Worm (Caenorhabditis elegans) whole organism, L4 larva: Measurements from ENCODE around the gene tni-3.
A peak's percentile ranks its signal among the peaks of the same experiment; 100 is the strongest.

Experiments
- D1046.2 ChIP-seq: fragments of 200-800 bp; sonication (Bioruptor generic); IDR thresholded peaks from 2 replicates; pipeline ENCODE4 v1.3.6; 2022; ENCODE audit warnings: missing genetic modification characterization, missing compliant biosample characterization
- F26F4.8 ChIP-seq: fragments of 200-800 bp; sonication (Bioruptor generic); conservative IDR thresholded peaks from 2 replicates; pipeline ENCODE4 v1.3.6; 2022; ENCODE audit warnings: missing genetic modification characterization, missing compliant biosample characterization
- Y48G9A.11 ChIP-seq: fragments of 200-800 bp; sonication (Bioruptor generic); IDR thresholded peaks from 2 replicates; pipeline ENCODE4 v1.3.6; 2022; ENCODE audit warnings: missing genetic modification reagents, missing genetic modification characterization, missing compliant biosample characterization
- aha-1 ChIP-seq: fragments of 150-350 bp; peaks from one replicate; lab custom pipeline; 2014; ENCODE audit warnings: missing biosample characterization, missing genetic modification characterization
- ama-1 ChIP-seq: fragments of 150-350 bp; optimal IDR thresholded peaks from 2 replicates; lab custom pipeline; 2014; ENCODE audit warnings: inconsistent platforms, mixed read lengths
- ceh-20 ChIP-seq: fragments of 200-800 bp; sonication (Bioruptor generic); IDR thresholded peaks from 2 replicates; pipeline ENCODE4 v1.3.6; 2022; ENCODE audit warnings: missing genetic modification reagents, missing genetic modification characterization, missing compliant biosample characterization
- ceh-44 ChIP-seq: fragments of 200-800 bp; sonication (Bioruptor generic); IDR thresholded peaks from 2 replicates; pipeline ENCODE4 v1.3.6; 2022; ENCODE audit warnings: missing genetic modification reagents, missing genetic modification characterization, missing compliant biosample characterization
- ceh-62 ChIP-seq: sonication (generic microtip); optimal IDR thresholded peaks from 2 replicates; lab custom pipeline; 2017; ENCODE audit warnings: missing biosample characterization, missing genetic modification characterization
- ces-1 ChIP-seq: fragments of 150-350 bp; sonication (generic microtip); optimal IDR thresholded peaks from 4 replicates; lab custom pipeline; 2014; ENCODE audit warnings: missing biosample characterization, missing genetic modification reagents, missing genetic modification characterization
- cey-2 ChIP-seq: sonication (generic microtip); optimal IDR thresholded peaks from 3 replicates; lab custom pipeline; 2017; ENCODE audit warnings: missing genetic modification characterization, mild to moderate bottlenecking, missing compliant biosample characterization, antibody characterized with exemption, borderline replicate concordance; ENCODE audit not compliant: insufficient read depth
- ctbp-1 ChIP-seq: fragments of 200-800 bp; sonication (Bioruptor generic); IDR thresholded peaks from 2 replicates; pipeline ENCODE4 v1.3.6; 2022; ENCODE audit warnings: missing genetic modification reagents, missing genetic modification characterization, missing compliant biosample characterization
- daf-12 ChIP-seq: fragments of 150-350 bp; optimal IDR thresholded peaks from 2 replicates; lab custom pipeline; 2014; ENCODE audit warnings: missing biosample characterization, missing genetic modification reagents, missing genetic modification characterization
- daf-16 ChIP-seq, 3 experiments: sonication (generic microtip); optimal IDR thresholded peaks; 2 replicates each; lab custom pipeline; 2016 to 2017; ENCODE audit warnings: missing genetic modification characterization in 3 of 3, missing genetic modification reagents in 3 of 3, mild to moderate bottlenecking in 2 of 3, missing compliant biosample characterization in 2 of 3, missing biosample characterization in 1 of 3, moderate library complexity in 1 of 3
- duxl-1 ChIP-seq: sonication (generic microtip); optimal IDR thresholded peaks from 2 replicates; lab custom pipeline; 2016; ENCODE audit warnings: mild to moderate bottlenecking, missing genetic modification characterization, moderate library complexity, missing compliant biosample characterization; ENCODE audit not compliant: poor library complexity
- hif-1 ChIP-seq, 2 experiments: sonication (generic microtip); optimal IDR thresholded peaks; 2 replicates each; lab custom pipeline; 2016 to 2017; ENCODE audit warnings: missing compliant biosample characterization in 2 of 2, missing genetic modification characterization in 2 of 2, missing genetic modification reagents in 2 of 2, missing genotype in 2 of 2, mild to moderate bottlenecking in 1 of 2
- hmg-1.1 ChIP-seq: fragments of 200-800 bp; sonication (Bioruptor generic); IDR thresholded peaks from 2 replicates; pipeline ENCODE4 v1.3.6; 2022; ENCODE audit warnings: missing genetic modification reagents, missing genetic modification characterization, missing compliant biosample characterization
- lim-7 ChIP-seq: fragments of 200-800 bp; sonication (Bioruptor generic); IDR thresholded peaks from 2 replicates; pipeline ENCODE4 v1.3.6; 2022; ENCODE audit warnings: missing genetic modification characterization, missing compliant biosample characterization
- lin-29 ChIP-seq: fragments of 200-800 bp; sonication (Bioruptor generic); IDR thresholded peaks from 2 replicates; pipeline ENCODE4 v1.3.6; 2022; ENCODE audit warnings: missing genetic modification reagents, missing genetic modification characterization, missing compliant biosample characterization
- lin-39 ChIP-seq: fragments of 150-350 bp; optimal IDR thresholded peaks from 2 replicates; lab custom pipeline; 2014; ENCODE audit warnings: missing biosample characterization, missing genetic modification reagents, missing genetic modification characterization
- lsy-2 ChIP-seq, 2 experiments: fragments of 150-350 bp in 1 of 2; sonication (generic microtip) in 1 of 2; optimal IDR thresholded peaks; 2 replicates each; lab custom pipeline; 2014 to 2017; ENCODE audit warnings: missing biosample characterization in 2 of 2, missing genetic modification characterization in 2 of 2
- madf-5 ChIP-seq, 2 experiments: fragments of 200-800 bp; sonication (Bioruptor generic); IDR thresholded peaks; 2 replicates each; pipeline ENCODE4 v1.3.6; 2022; ENCODE audit warnings: missing compliant biosample characterization in 2 of 2, missing genetic modification characterization in 2 of 2
- madf-9 ChIP-seq: fragments of 200-800 bp; sonication (Bioruptor generic); conservative IDR thresholded peaks from 2 replicates; pipeline ENCODE4 v1.3.6; 2022; ENCODE audit warnings: missing genetic modification reagents, missing genetic modification characterization, missing compliant biosample characterization
- mxl-3 ChIP-seq: fragments of 200-800 bp; sonication (Bioruptor generic); optimal IDR thresholded peaks from 2 replicates; lab custom pipeline; 2018; ENCODE audit warnings: mild to moderate bottlenecking, missing genetic modification characterization, missing compliant biosample characterization
- nhr-102 ChIP-seq: sonication (generic microtip); optimal IDR thresholded peaks from 2 replicates; lab custom pipeline; 2016; ENCODE audit warnings: mild to moderate bottlenecking, missing genetic modification characterization, moderate library complexity, missing compliant biosample characterization
- nhr-111 ChIP-seq: fragments of 200-800 bp; sonication (Bioruptor generic); optimal IDR thresholded peaks from 2 replicates; lab custom pipeline; 2018; ENCODE audit warnings: mild to moderate bottlenecking, missing genetic modification characterization, missing compliant biosample characterization
- nhr-28 ChIP-seq: fragments of 150-350 bp; optimal IDR thresholded peaks from 2 replicates; lab custom pipeline; 2014; ENCODE audit warnings: missing biosample characterization, missing genetic modification characterization
- nhr-42 ChIP-seq: fragments of 200-800 bp; sonication (Bioruptor generic); IDR thresholded peaks from 2 replicates; pipeline ENCODE4 v1.3.6; 2022; ENCODE audit warnings: missing genetic modification characterization, missing compliant biosample characterization
- nhr-6 ChIP-seq: fragments of 150-350 bp; optimal IDR thresholded peaks from 2 replicates; lab custom pipeline; 2014; ENCODE audit warnings: missing biosample characterization, missing genetic modification characterization
- nhr-76 ChIP-seq: fragments of 150-350 bp; optimal IDR thresholded peaks from 2 replicates; lab custom pipeline; 2014; ENCODE audit warnings: missing biosample characterization, missing genetic modification characterization
- nhr-77 ChIP-seq: fragments of 150-350 bp; optimal IDR thresholded peaks from 2 replicates; lab custom pipeline; 2014; ENCODE audit warnings: missing biosample characterization, missing genetic modification characterization
- snpc-1.2 ChIP-seq: fragments of 200-800 bp; sonication (Bioruptor generic); IDR thresholded peaks from 2 replicates; pipeline ENCODE4 v1.3.6; 2022; ENCODE audit warnings: missing genetic modification reagents, missing genetic modification characterization, missing compliant biosample characterization
- spr-1 ChIP-seq: sonication (generic microtip); optimal IDR thresholded peaks from 2 replicates; lab custom pipeline; 2016; ENCODE audit warnings: mild to moderate bottlenecking, missing genetic modification characterization, missing compliant biosample characterization
- spr-3 ChIP-seq: fragments of 200-800 bp; sonication (Bioruptor generic); optimal IDR thresholded peaks from 2 replicates; lab custom pipeline; 2018; ENCODE audit warnings: mild to moderate bottlenecking, missing genetic modification characterization, missing compliant biosample characterization
- unc-130 ChIP-seq: sonication (generic microtip); optimal IDR thresholded peaks from 2 replicates; lab custom pipeline; 2016; ENCODE audit warnings: missing genetic modification reagents, missing genetic modification characterization, missing compliant biosample characterization
- unc-39 ChIP-seq: sonication (generic microtip); optimal IDR thresholded peaks from 2 replicates; lab custom pipeline; 2017; ENCODE audit warnings: missing biosample characterization, missing genetic modification characterization
- unc-62 ChIP-seq, 3 experiments: fragments of 150-350 bp in 1 of 3; sonication (generic microtip); optimal IDR thresholded peaks in 2 of 3; peaks in 1 of 3; 1 replicate in 1 of 3; 2 replicates in 2 of 3; lab custom pipeline; 2014 to 2017; ENCODE audit warnings: missing biosample characterization in 3 of 3, missing genetic modification characterization in 3 of 3, missing genetic modification reagents in 3 of 3, missing genotype in 1 of 3
- zag-1 ChIP-seq: fragments of 150-350 bp; optimal IDR thresholded peaks from 2 replicates; lab custom pipeline; 2014; ENCODE audit warnings: missing biosample characterization, missing genetic modification characterization
- ztf-11 ChIP-seq: fragments of 150-350 bp; optimal IDR thresholded peaks from 2 replicates; lab custom pipeline; 2014; ENCODE audit warnings: missing biosample characterization, missing genetic modification characterization

tni-3 gene

ce11 chrV:16831921-16832320 is 3.0 kb downstream of the tni-3 start, which contains the start of gene srh-215:
Gene srh-215, minus strand, starts transcription at chrV:16832021.
- no peak for TF ChIP-seq ceh-44 (GFP tag; lab: Robert Waterston, UW)
- no peak for TF ChIP-seq daf-12 (tag; lab: Kevin White, UChicago)
- TF ChIP-seq cey-2 (tag; lab: Kevin White, UChicago): no peak
- no peak for TF ChIP-seq ceh-62
- TF ChIP-seq nhr-76 (tag; lab: Kevin White, UChicago): no peak
- TF ChIP-seq nhr-28: no peak
- TF ChIP-seq unc-130 (GFP tag; lab: Kevin White, UChicago): no peak
- TF ChIP-seq ces-1 (GFP tag; lab: Kevin White, UChicago): no peak
- TF ChIP-seq nhr-6 (tag; lab: Kevin White, UChicago): no peak
- TF ChIP-seq F26F4.8 (GFP tag; lab: Robert Waterston, UW): no peak
- TF ChIP-seq aha-1 (tag; lab: Kevin White, UChicago): no peak
- TF ChIP-seq madf-9 (GFP tag; lab: Robert Waterston, UW): no peak
- TF ChIP-seq snpc-1.2: no peak
- TF ChIP-seq madf-5 (GFP tag; IDR thresholded peaks at IDR 0.05; lab: Robert Waterston, UW): no peak
- no peak for TF ChIP-seq lin-29 (GFP tag; lab: Robert Waterston, UW)
- no peak for TF ChIP-seq mxl-3
- TF ChIP-seq, all 104 proteins: peak for 0

- no peak for TF ChIP-seq nhr-6 (tag; lab: Kevin White, UChicago)
- peak in 1 of 2 experiments; percentile 93 for TF ChIP-seq unc-62 (GFP tag; optimal IDR thresholded peaks at IDR 0.05 in 1 of 2; lab: Kevin White, UChicago)
- no peak for TF ChIP-seq unc-62 (tag; optimal IDR thresholded peaks at IDR 0.05; lab: Kevin White, UChicago)
Observed at ce11 chrV:16831310-16831709, 3.6 kb downstream of the tni-3 start.

ce11 chrV:16829396-16829795 is 5.5 kb downstream of the tni-3 start, which contains the start of gene srh-214:
Gene srh-214, minus strand, starts transcription at chrV:16829755.
- peak; percentile 91 for TF ChIP-seq aha-1 (tag; lab: Kevin White, UChicago)
- TF ChIP-seq nhr-42 (GFP tag; lab: Robert Waterston, UW): no peak

- TF ChIP-seq madf-5 (GFP tag; IDR thresholded peaks at IDR 0.05; lab: Robert Waterston, UW) (no peak), nhr-111 (GFP tag; lab: Kevin White, UChicago) (no peak), hmg-1.1 (no peak)
Observed at ce11 chrV:16827485-16827884, 7.4 kb downstream of the tni-3 start, which contains the start of gene srh-216. Gene srh-216, minus strand, starts transcription at chrV:16827585.

- peak in 1 of 2 experiments; percentile 71 for TF ChIP-seq unc-62 (GFP tag; optimal IDR thresholded peaks at IDR 0.05 in 1 of 2; lab: Kevin White, UChicago)
- no peak for TF ChIP-seq unc-62 (tag; optimal IDR thresholded peaks at IDR 0.05; lab: Kevin White, UChicago)
- TF ChIP-seq aha-1 (tag; lab: Kevin White, UChicago): peak; percentile 63
- no peak for TF ChIP-seq Y48G9A.11 (GFP tag; lab: Robert Waterston, UW)
- TF ChIP-seq lim-7 (GFP tag; lab: Robert Waterston, UW): no peak
- peak in 1 of 2 experiments; percentile 35 for TF ChIP-seq hif-1 (tag; optimal IDR thresholded peaks at IDR 0.05; lab: Kevin White, UChicago)
- 0 out of 2 replicates have a peak, but pooled peaks have one; percentile 46 for TF ChIP-seq ceh-20 (GFP tag; lab: Robert Waterston, UW)
- TF ChIP-seq nhr-102 (tag; lab: Kevin White, UChicago): no peak
Observed at ce11 chrV:16821270-16821737, 13.6 kb downstream of the tni-3 start, which contains the start of gene T20B3.14. Gene T20B3.14, minus strand, starts transcription at chrV:16821320.

- TF ChIP-seq aha-1 (tag; lab: Kevin White, UChicago) (peak; percentile 60), spr-3 (GFP tag; lab: Kevin White, UChicago) (no peak), nhr-77 (tag; lab: Kevin White, UChicago) (peak; percentile 2), lin-39 (tag; lab: Kevin White, UChicago) (no peak), F26F4.8 (GFP tag; lab: Robert Waterston, UW) (no peak), unc-62 (GFP tag; optimal IDR thresholded peaks at IDR 0.05 in 1 of 2; lab: Kevin White, UChicago) (no peak), unc-62 (tag; optimal IDR thresholded peaks at IDR 0.05; lab: Kevin White, UChicago) (no peak), unc-130 (GFP tag; lab: Kevin White, UChicago) (no peak), zag-1 (tag; lab: Kevin White, UChicago) (no peak), spr-1 (no peak), lsy-2 (tag; optimal IDR thresholded peaks at IDR 0.05; lab: Kevin White, UChicago) (no peak), ama-1 (lab: Kevin White, UChicago) (no peak), ctbp-1 (GFP tag; lab: Robert Waterston, UW) (no peak), madf-5 (GFP tag; IDR thresholded peaks at IDR 0.05; lab: Robert Waterston, UW) (no peak), cey-2 (tag; lab: Kevin White, UChicago) (no peak), D1046.2 (no peak), daf-16 (GFP tag; optimal IDR thresholded peaks at IDR 0.05; lab: Kevin White, UChicago) (no peak), daf-16 (tag; optimal IDR thresholded peaks at IDR 0.05; lab: Kevin White, UChicago) (peak; percentile 95), unc-39 (no peak), ztf-11 (tag; lab: Kevin White, UChicago) (no peak), duxl-1 (tag; lab: Kevin White, UChicago) (no peak), snpc-1.2 (no peak)
Observed at ce11 chrV:16816707-16817106, 18.2 kb downstream of the tni-3 start.
